Fruit fly (Drosophila melanogaster) whole organism, adult: Measurements from ENCODE around the gene Ada2b.

Experiments used
- CG11617 ChIP-seq: fragments of 200-800 bp; sonication (Bioruptor generic); optimal IDR thresholded peaks from 2 replicates; lab custom pipeline; 2017; ENCODE audit warnings: mild to moderate bottlenecking, missing biosample characterization, missing genetic modification reagents, missing genetic modification characterization
- CG12768 ChIP-seq: fragments of 200-800 bp; sonication (Bioruptor generic); optimal IDR thresholded peaks from 2 replicates; lab custom pipeline; 2017; ENCODE audit warnings: missing biosample characterization, missing genetic modification characterization, mild to moderate bottlenecking, moderate library complexity, missing genetic modification reagents
- CG1620 ChIP-seq: fragments of 200-800 bp; sonication (Bioruptor generic); optimal IDR thresholded peaks from 2 replicates; lab custom pipeline; 2016; ENCODE audit warnings: missing biosample characterization, missing genetic modification characterization
- CG5204 ChIP-seq: fragments of 200-800 bp; sonication (Bioruptor generic); optimal IDR thresholded peaks from 2 replicates; lab custom pipeline; 2016; ENCODE audit warnings: missing biosample characterization, missing genetic modification characterization
- CG7045 ChIP-seq: fragments of 200-800 bp; sonication (Bioruptor generic); optimal IDR thresholded peaks from 2 replicates; lab custom pipeline; 2017; ENCODE audit warnings: missing biosample characterization, mild to moderate bottlenecking, missing genetic modification characterization
- CG7101 ChIP-seq: fragments of 200-800 bp; sonication (Bioruptor generic); optimal IDR thresholded peaks from 2 replicates; lab custom pipeline; 2018; ENCODE audit warnings: missing biosample characterization, mild to moderate bottlenecking, missing genetic modification characterization, moderate library complexity
- Clk ChIP-seq: fragments of 200-800 bp; sonication (Bioruptor generic); optimal IDR thresholded peaks from 2 replicates; lab custom pipeline; 2017; ENCODE audit warnings: missing biosample characterization, missing genetic modification characterization
- Mnt ChIP-seq: fragments of 200-800 bp; sonication (Bioruptor generic); optimal IDR thresholded peaks from 2 replicates; lab custom pipeline; 2016; ENCODE audit warnings: missing biosample characterization, mild to moderate bottlenecking, missing genetic modification characterization
- cic ChIP-seq: fragments of 200-800 bp; sonication (Bioruptor generic); optimal IDR thresholded peaks from 2 replicates; lab custom pipeline; 2017; ENCODE audit warnings: missing biosample characterization, mild to moderate bottlenecking, missing genetic modification characterization, moderate library complexity
- kay ChIP-seq: fragments of 200-800 bp; sonication (Bioruptor generic); peaks from one replicate; lab custom pipeline; 2016; ENCODE audit warnings: missing biosample characterization, missing genetic modification characterization, borderline replicate concordance
- ovo ChIP-seq: fragments of 200-800 bp; sonication (Bioruptor generic); optimal IDR thresholded peaks from 2 replicates; lab custom pipeline; 2016; ENCODE audit warnings: missing biosample characterization, missing genetic modification characterization
- pad ChIP-seq: fragments of 200-800 bp; sonication (Bioruptor generic); optimal IDR thresholded peaks from 3 replicates; lab custom pipeline; 2017; ENCODE audit warnings: missing biosample characterization, missing genetic modification characterization, mild to moderate bottlenecking, moderate library complexity, missing genetic modification reagents
- toe ChIP-seq: fragments of 200-800 bp; sonication (Bioruptor generic); optimal IDR thresholded peaks from 2 replicates; lab custom pipeline; 2016; ENCODE audit warnings: missing biosample characterization, missing genetic modification characterization

DNA sequence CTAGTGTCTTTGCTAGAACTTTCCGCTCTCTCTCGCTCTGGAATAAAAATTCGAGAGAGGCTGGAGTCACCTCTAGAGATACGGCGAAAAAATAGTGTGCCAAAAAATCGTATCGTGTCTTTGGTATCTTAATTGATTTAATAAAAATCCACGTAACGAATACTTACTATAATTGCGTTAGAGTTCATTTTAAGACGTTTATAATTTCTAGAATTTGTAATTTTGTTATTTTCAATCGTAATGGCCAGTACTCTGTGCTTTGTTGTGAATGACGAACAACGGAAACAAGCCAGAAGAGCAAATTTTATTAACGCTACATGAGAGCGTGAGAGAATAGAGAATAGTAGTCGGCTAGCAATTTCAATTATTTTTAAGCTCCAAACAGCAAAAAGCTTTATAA lies 21.3 kb upstream of the Ada2b start:
- TF ChIP-seq pad (GFP tag; lab: Kevin White, UChicago) (no peak), Mnt (GFP tag; lab: Kevin White, UChicago) (no peak), CG11617 (GFP tag; lab: Kevin White, UChicago) (no peak), CG7045 (GFP tag; lab: Kevin White, UChicago) (no peak), CG1620 (GFP tag; lab: Kevin White, UChicago) (no peak), toe (GFP tag; lab: Kevin White, UChicago) (no peak), CG12768 (GFP tag; lab: Kevin White, UChicago) (no peak), CG5204 (GFP tag; lab: Kevin White, UChicago) (no peak), kay (peak; percentile 92), ovo (GFP tag; lab: Kevin White, UChicago) (peak; percentile 8), Clk (GFP tag; lab: Kevin White, UChicago) (no peak), CG7101 (no peak), cic (GFP tag; lab: Kevin White, UChicago) (no peak)
